Fruit fly (Drosophila melanogaster): ENCODE measurements around the gene Prosalpha4.
A peak's percentile ranks its signal among the peaks of the same experiment; 100 is the strongest.

The Prosalpha4 gene

DNA sequence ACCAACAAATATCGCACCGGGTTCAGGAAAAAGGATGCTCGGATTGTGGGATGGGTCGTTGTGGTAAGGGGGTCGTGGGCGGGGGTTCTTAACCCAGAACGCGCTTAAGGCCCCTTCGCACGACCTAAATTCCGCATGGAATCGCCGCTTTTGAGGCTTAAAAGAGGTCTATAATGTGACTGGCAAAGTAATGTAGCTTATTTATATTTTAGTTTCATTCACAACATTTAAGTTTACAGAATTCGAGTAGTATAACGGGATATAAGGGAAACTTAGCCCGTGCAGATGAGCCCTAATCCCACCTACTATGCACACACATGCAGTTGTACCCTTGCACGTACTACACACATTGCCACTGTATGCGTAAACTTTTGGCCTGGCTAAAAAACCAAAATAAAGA lies 2.7 kb downstream of the Prosalpha4 start (continued):
- TF ChIP-seq CG18476 (GFP tag; optimal IDR thresholded peaks at IDR 0.05) (peak; percentile 34), bab2 (GFP tag; optimal IDR thresholded peaks at IDR 0.05) (peak; percentile 46), CG11723 (GFP tag; optimal IDR thresholded peaks at IDR 0.05) (peak; percentile 87), CG9609 (GFP tag; optimal IDR thresholded peaks at IDR 0.05) (peak; percentile 61), Hand (GFP tag; optimal IDR thresholded peaks at IDR 0.05) (peak; percentile 81), Oli (tag; optimal IDR thresholded peaks at IDR 0.05) (peak; percentile 86), CG2875 (GFP tag; optimal IDR thresholded peaks at IDR 0.05) (peak; percentile 91), CG18619 (GFP tag; optimal IDR thresholded peaks at IDR 0.05) (peak; percentile 75), gfzf (GFP tag; optimal IDR thresholded peaks at IDR 0.05) (no peak), CG11085 (GFP tag; IDR thresholded peaks at IDR 0.05) (peak; percentile 53), GATAe (GFP tag; conservative IDR thresholded peaks at IDR 0.05) (0 out of 2 replicates have a peak, but pooled peaks have one; percentile 20), disco-r (GFP tag; optimal IDR thresholded peaks at IDR 0.05) (no peak), H2.0 (GFP tag; IDR thresholded peaks at IDR 0.05) (peak; percentile 73), CG6689 (GFP tag; IDR thresholded peaks at IDR 0.05) (peak; percentile 81), caup (GFP tag; optimal IDR thresholded peaks at IDR 0.05; ENCODE audit: severe bottlenecking) (peak; percentile 87), chm (GFP tag; IDR thresholded peaks at IDR 0.05) (peak; percentile 93), crol (GFP tag; IDR thresholded peaks at IDR 0.05) (no peak), seq (GFP tag; IDR thresholded peaks at IDR 0.05) (peak; percentile 88), dm (GFP tag; optimal IDR thresholded peaks at IDR 0.05) (no peak), Jarid2 (GFP tag; optimal IDR thresholded peaks at IDR 0.05) (peak; percentile 22), CG8478 (optimal IDR thresholded peaks at IDR 0.05) (no peak), CG4730 (GFP tag; IDR thresholded peaks at IDR 0.05) (peak; percentile 68), CG8359 (GFP tag; optimal IDR thresholded peaks at IDR 0.05; ENCODE audit: borderline replicate concordance) (peak; percentile 75), Bdp1 (GFP tag; optimal IDR thresholded peaks at IDR 0.05) (peak; percentile 40), CG15073 (GFP tag; optimal IDR thresholded peaks at IDR 0.05) (no peak), E2f1 (GFP tag; IDR thresholded peaks at IDR 0.05) (peak; percentile 81), Hsf (GFP tag; optimal IDR thresholded peaks at IDR 0.05) (peak; percentile 64), sd (tag; optimal IDR thresholded peaks at IDR 0.05) (no peak), inv (GFP tag; IDR thresholded peaks at IDR 0.05; ENCODE audit: partially characterized antibody) (no peak), NFAT (GFP tag; IDR thresholded peaks at IDR 0.05) (peak; percentile 59), CG4424 (GFP tag; optimal IDR thresholded peaks at IDR 0.05) (peak; percentile 81), run (tag; optimal IDR thresholded peaks at IDR 0.05) (no peak), sna (GFP tag; IDR thresholded peaks at IDR 0.05; ENCODE audit: partially characterized antibody) (no peak), CG17186 (GFP tag; optimal IDR thresholded peaks at IDR 0.05) (peak; percentile 56), CG11093 (GFP tag; IDR thresholded peaks at IDR 0.05) (peak; percentile 59; the same call in 2 of the 3 replicates), gce (GFP tag; IDR thresholded peaks at IDR 0.05) (peak; percentile 84), CG14441 (GFP tag; IDR thresholded peaks at IDR 0.05) (peak; percentile 81), vvl (GFP tag; IDR thresholded peaks at IDR 0.05) (peak; percentile 93), CG17359 (tag; optimal IDR thresholded peaks at IDR 0.05) (peak; percentile 87), stwl (tag; optimal IDR thresholded peaks at IDR 0.05) (peak; percentile 12), CG14710 (tag; optimal IDR thresholded peaks at IDR 0.05) (peak; percentile 91), CG8944 (GFP tag; optimal IDR thresholded peaks at IDR 0.05) (peak; percentile 11), so (GFP tag; IDR thresholded peaks at IDR 0.05) (peak; percentile 88), Sin3A (optimal IDR thresholded peaks at IDR 0.05) (no peak), tna (GFP tag; IDR thresholded peaks at IDR 0.05; ENCODE audit: partially characterized antibody) (no peak), mirr (GFP tag; optimal IDR thresholded peaks at IDR 0.05) (peak; percentile 71), CG3065 (GFP tag; optimal IDR thresholded peaks at IDR 0.05) (no peak), CG4360 (GFP tag; IDR thresholded peaks at IDR 0.05) (peak; percentile 60), cwo (GFP tag; optimal IDR thresholded peaks at IDR 0.05) (peak; percentile 76), Gsc (GFP tag; IDR thresholded peaks at IDR 0.05) (peak; percentile 46; the same call in 1 of the 2 replicates), CG9932 (GFP tag; IDR thresholded peaks at IDR 0.05) (peak; percentile 53), sens-2 (GFP tag; IDR thresholded peaks at IDR 0.05) (peak; percentile 85)
